Fruit fly (Drosophila melanogaster) whole organism, prepupa: Measurements from ENCODE around the gene Takl2.

Experiments
- Blimp-1 ChIP-seq: fragments of 200-800 bp; sonication (Bioruptor generic); optimal IDR thresholded peaks from 3 replicates; lab custom pipeline; 2017; ENCODE audit warnings: missing biosample characterization, missing genetic modification characterization, mild to moderate bottlenecking, moderate library complexity, missing genetic modification reagents
- CG10631 ChIP-seq: fragments of 200-800 bp; sonication (Bioruptor generic); optimal IDR thresholded peaks from 2 replicates; lab custom pipeline; 2016; ENCODE audit warnings: missing biosample characterization, missing genetic modification characterization
- CG10669 ChIP-seq: fragments of 200-800 bp; sonication (Bioruptor generic); optimal IDR thresholded peaks from 3 replicates; lab custom pipeline; 2018; ENCODE audit warnings: missing biosample characterization, mild to moderate bottlenecking, missing genetic modification characterization, moderate library complexity
- CG11294 ChIP-seq: fragments of 200-800 bp; sonication (Bioruptor generic); IDR thresholded peaks from 2 replicates; pipeline ENCODE4 v1.3.6; 2022; ENCODE audit warnings: missing biosample characterization, missing genetic modification characterization
- CG11902 ChIP-seq: fragments of 200-800 bp; sonication (Bioruptor generic); optimal IDR thresholded peaks from 3 replicates; lab custom pipeline; 2016; ENCODE audit warnings: missing biosample characterization, missing genetic modification characterization
- CG15336 ChIP-seq: fragments of 200-800 bp; sonication (Bioruptor generic); IDR thresholded peaks from 2 replicates; pipeline ENCODE4 v1.3.6; 2022; ENCODE audit warnings: missing biosample characterization, missing genetic modification characterization
- CG1621 ChIP-seq: fragments of 200-800 bp; sonication (Bioruptor generic); optimal IDR thresholded peaks from 3 replicates; lab custom pipeline; 2018; ENCODE audit warnings: missing biosample characterization, mild to moderate bottlenecking, missing genetic modification characterization
- CG16779 ChIP-seq: fragments of 200-800 bp; sonication (Bioruptor generic); optimal IDR thresholded peaks from 3 replicates; lab custom pipeline; 2017; ENCODE audit warnings: missing biosample characterization, mild to moderate bottlenecking, missing genetic modification characterization
- CG3032 ChIP-seq: fragments of 200-800 bp; optimal IDR thresholded peaks from 2 replicates; lab custom pipeline; 2019; ENCODE audit warnings: missing biosample characterization, mild to moderate bottlenecking, missing genetic modification characterization, moderate library complexity
- CG31627 ChIP-seq: fragments of 200-800 bp; sonication (Bioruptor generic); optimal IDR thresholded peaks from 3 replicates; lab custom pipeline; 2016; ENCODE audit warnings: missing biosample characterization, missing genetic modification characterization
- CG32006 ChIP-seq: fragments of 200-800 bp; sonication (Bioruptor generic); optimal IDR thresholded peaks from 3 replicates; lab custom pipeline; 2017; ENCODE audit warnings: missing biosample characterization, mild to moderate bottlenecking, missing genetic modification characterization
- CG34406 ChIP-seq: fragments of 200-800 bp; sonication (Bioruptor generic); optimal IDR thresholded peaks from 3 replicates; lab custom pipeline; 2016; ENCODE audit warnings: missing biosample characterization, missing genetic modification characterization
- CG3919 ChIP-seq: fragments of 200-800 bp; sonication (Bioruptor generic); optimal IDR thresholded peaks from 3 replicates; lab custom pipeline; 2016; ENCODE audit warnings: missing biosample characterization, missing genetic modification characterization
- CG6808 ChIP-seq: fragments of 200-800 bp; sonication (Bioruptor generic); optimal IDR thresholded peaks from 3 replicates; lab custom pipeline; 2017; ENCODE audit warnings: missing biosample characterization, missing genetic modification characterization, mild to moderate bottlenecking, moderate library complexity, missing genetic modification reagents
- CG6854 ChIP-seq: fragments of 200-800 bp; sonication (Bioruptor generic); optimal IDR thresholded peaks from 2 replicates; lab custom pipeline; 2017; ENCODE audit warnings: missing biosample characterization, mild to moderate bottlenecking, missing genetic modification characterization
- CG7368 ChIP-seq: fragments of 200-800 bp; sonication (Bioruptor generic); optimal IDR thresholded peaks from 3 replicates; lab custom pipeline; 2016; ENCODE audit warnings: missing biosample characterization, missing genetic modification characterization
- CG8319 ChIP-seq: fragments of 200-800 bp; sonication (Bioruptor generic); optimal IDR thresholded peaks from 3 replicates; lab custom pipeline; 2016; ENCODE audit warnings: missing biosample characterization, missing genetic modification characterization
- CG8632 ChIP-seq: fragments of 200-800 bp; sonication (Bioruptor generic); optimal IDR thresholded peaks from 3 replicates; lab custom pipeline; 2016; ENCODE audit warnings: missing biosample characterization, missing genetic modification characterization
- CG9139 ChIP-seq: fragments of 200-800 bp; sonication (Bioruptor generic); optimal IDR thresholded peaks from 3 replicates; lab custom pipeline; 2017; ENCODE audit warnings: missing biosample characterization, mild to moderate bottlenecking, missing genetic modification characterization
- Eip75B ChIP-seq: fragments of 200-800 bp; sonication (Bioruptor generic); optimal IDR thresholded peaks from 3 replicates; lab custom pipeline; 2016; ENCODE audit warnings: missing biosample characterization, missing genetic modification characterization
- Eip93F ChIP-seq: fragments of 200-800 bp; sonication (Bioruptor generic); optimal IDR thresholded peaks from 2 replicates; lab custom pipeline; 2016; ENCODE audit warnings: missing biosample characterization, mild to moderate bottlenecking, missing genetic modification characterization
- Ets21C ChIP-seq: fragments of 200-800 bp; sonication (Bioruptor generic); optimal IDR thresholded peaks from 3 replicates; lab custom pipeline; 2016; ENCODE audit warnings: missing biosample characterization, missing genetic modification characterization
- Ets96B ChIP-seq: fragments of 200-800 bp; optimal IDR thresholded peaks from 2 replicates; lab custom pipeline; 2019; ENCODE audit warnings: missing biosample characterization, mild to moderate bottlenecking, missing genetic modification characterization, moderate library complexity
- Lpt ChIP-seq: fragments of 200-800 bp; sonication (Bioruptor generic); optimal IDR thresholded peaks from 3 replicates; lab custom pipeline; 2016; ENCODE audit warnings: missing biosample characterization, missing genetic modification characterization
- OdsH ChIP-seq: fragments of 200-800 bp; sonication (Bioruptor generic); optimal IDR thresholded peaks from 3 replicates; lab custom pipeline; 2016; ENCODE audit warnings: missing biosample characterization, missing genetic modification characterization
- Sox15 ChIP-seq: fragments of 200-800 bp; sonication (Bioruptor generic); optimal IDR thresholded peaks from 3 replicates; lab custom pipeline; 2016; ENCODE audit warnings: missing biosample characterization, missing genetic modification characterization
- achi ChIP-seq: fragments of 200-800 bp; sonication (Bioruptor generic); optimal IDR thresholded peaks from 3 replicates; lab custom pipeline; 2016; ENCODE audit warnings: missing biosample characterization, missing genetic modification characterization
- cyc ChIP-seq: fragments of 200-800 bp; sonication (Bioruptor generic); optimal IDR thresholded peaks from 3 replicates; lab custom pipeline; 2016; ENCODE audit warnings: missing biosample characterization, missing genetic modification characterization
- dsx ChIP-seq: fragments of 200-800 bp; optimal IDR thresholded peaks from 3 replicates; lab custom pipeline; 2019; ENCODE audit warnings: missing biosample characterization, mild to moderate bottlenecking, missing genetic modification characterization, moderate library complexity; ENCODE audit not compliant: poor library complexity, severe bottlenecking
- eg ChIP-seq: fragments of 200-800 bp; sonication (Bioruptor generic); IDR thresholded peaks from 3 replicates; pipeline ENCODE4 v1.3.6; 2022; ENCODE audit warnings: missing biosample characterization, missing genetic modification characterization
- esn ChIP-seq: fragments of 200-800 bp; sonication (Bioruptor generic); optimal IDR thresholded peaks from 2 replicates; lab custom pipeline; 2016; ENCODE audit warnings: missing biosample characterization, mild to moderate bottlenecking, missing genetic modification characterization, moderate library complexity
- fd59A ChIP-seq: fragments of 200-800 bp; sonication (Bioruptor generic); optimal IDR thresholded peaks from 2 replicates; lab custom pipeline; 2017; ENCODE audit warnings: missing biosample characterization, mild to moderate bottlenecking, missing genetic modification characterization, missing genetic modification reagents
- fd85E ChIP-seq: fragments of 200-800 bp; sonication (Bioruptor generic); optimal IDR thresholded peaks from 3 replicates; lab custom pipeline; 2016; ENCODE audit warnings: missing biosample characterization, missing genetic modification characterization
- fkh ChIP-seq: fragments of 200-800 bp; sonication (Bioruptor generic); optimal IDR thresholded peaks from 3 replicates; lab custom pipeline; 2017; ENCODE audit warnings: missing biosample characterization, mild to moderate bottlenecking, missing genetic modification characterization, moderate library complexity
- lz ChIP-seq: fragments of 200-800 bp; sonication (Bioruptor generic); optimal IDR thresholded peaks from 3 replicates; lab custom pipeline; 2016; ENCODE audit warnings: missing biosample characterization, missing genetic modification characterization
- net ChIP-seq: fragments of 200-800 bp; sonication (Bioruptor generic); optimal IDR thresholded peaks from 3 replicates; lab custom pipeline; 2016; ENCODE audit warnings: missing biosample characterization, missing genetic modification characterization
- spab ChIP-seq: fragments of 200-800 bp; sonication (Bioruptor generic); optimal IDR thresholded peaks from 2 replicates; lab custom pipeline; 2017; ENCODE audit warnings: missing biosample characterization, mild to moderate bottlenecking, missing genetic modification characterization, missing genetic modification reagents
- ss ChIP-seq, 2 experiments: fragments of 200-800 bp; sonication (Bioruptor generic); optimal IDR thresholded peaks; 2 replicates in 1 of 2; 3 replicates in 1 of 2; lab custom pipeline; 2017 to 2018; ENCODE audit warnings: mild to moderate bottlenecking in 2 of 2, missing biosample characterization in 2 of 2, missing genetic modification characterization in 2 of 2, moderate library complexity in 1 of 2
- topi ChIP-seq: fragments of 200-800 bp; sonication (Bioruptor generic); optimal IDR thresholded peaks from 3 replicates; lab custom pipeline; 2016; ENCODE audit warnings: missing biosample characterization, missing genetic modification characterization
- vri ChIP-seq: fragments of 200-800 bp; sonication (Bioruptor generic); optimal IDR thresholded peaks from 3 replicates; lab custom pipeline; 2016; ENCODE audit warnings: missing biosample characterization, mild to moderate bottlenecking, missing genetic modification characterization

The Takl2 gene

dm6 chr3R:22769567-22769966 is 35.9 kb upstream of the Takl2 start, which contains the start of gene CG43092:
TSS of gene CG43092 (minus strand) at chr3R:22769667.
- TF ChIP-seq CG3032 (tag; lab: Kevin White, UChicago) (no peak), CG11902 (GFP tag; lab: Kevin White, UChicago) (no peak), Ets96B (tag; lab: Kevin White, UChicago) (no peak), net (no peak), CG10669 (GFP tag; lab: Kevin White, UChicago) (no peak), OdsH (no peak), CG8319 (GFP tag; lab: Kevin White, UChicago) (no peak), CG16779 (tag; lab: Kevin White, UChicago) (no peak), CG15336 (GFP tag; lab: Robert Waterston, UW) (no peak), CG10631 (GFP tag; lab: Kevin White, UChicago) (no peak), dsx (GFP tag; lab: Kevin White, UChicago) (no peak), Eip93F (no peak), CG9139 (GFP tag; lab: Kevin White, UChicago) (no peak), achi (GFP tag; lab: Kevin White, UChicago) (no peak), CG7368 (no peak)

dm6 chr3R:22768633-22769032 is 35.0 kb upstream of the Takl2 start, which contains the start of gene CG43091:
TSS of gene CG43091 (minus strand) at chr3R:22768733.
- no peak for TF ChIP-seq CG31627 (GFP tag; lab: Kevin White, UChicago)
- TF ChIP-seq CG15336 (GFP tag; lab: Robert Waterston, UW), result no peak
- TF ChIP-seq fd59A (GFP tag; lab: Kevin White, UChicago), result no peak
- no peak for TF ChIP-seq net
- TF ChIP-seq Lpt, result no peak
- TF ChIP-seq Ets21C (GFP tag; lab: Kevin White, UChicago), result no peak
- no peak for TF ChIP-seq CG6854 (GFP tag; lab: Kevin White, UChicago)
- TF ChIP-seq esn (GFP tag; lab: Kevin White, UChicago), result no peak
- TF ChIP-seq CG16779 (tag; lab: Kevin White, UChicago), result no peak
- no peak for TF ChIP-seq CG34406 (GFP tag; lab: Kevin White, UChicago)
- no peak for TF ChIP-seq CG10631 (GFP tag; lab: Kevin White, UChicago)
- TF ChIP-seq ss (GFP tag; optimal IDR thresholded peaks at IDR 0.05; lab: Kevin White, UChicago), result no peak
- TF ChIP-seq CG11902 (GFP tag; lab: Kevin White, UChicago), result no peak

dm6 chr3R:22767599-22767998 is 33.9 kb upstream of the Takl2 start, which contains the start of gene CG13841:
TSS of gene CG13841 (minus strand) at chr3R:22767699.
- no peak for TF ChIP-seq Lpt
- TF ChIP-seq cyc, result no peak
- TF ChIP-seq fkh (GFP tag; lab: Kevin White, UChicago), result no peak
- TF ChIP-seq CG8632 (GFP tag; lab: Kevin White, UChicago), result no peak
- TF ChIP-seq CG31627 (GFP tag; lab: Kevin White, UChicago), result no peak
- no peak for TF ChIP-seq CG1621 (tag; lab: Kevin White, UChicago)
- TF ChIP-seq CG7368, result no peak
- no peak for TF ChIP-seq Sox15
- no peak for TF ChIP-seq CG11902 (GFP tag; lab: Kevin White, UChicago)
- TF ChIP-seq CG11294 (GFP tag; lab: Robert Waterston, UW), result no peak
- TF ChIP-seq eg, result no peak
- TF ChIP-seq vri (GFP tag; lab: Kevin White, UChicago), result no peak
- no peak for TF ChIP-seq CG3919 (GFP tag; lab: Kevin White, UChicago)
- TF ChIP-seq, all 60 proteins: peak for 0

- no peak for TF ChIP-seq lz (GFP tag; lab: Kevin White, UChicago)
- no peak for TF ChIP-seq topi (GFP tag; lab: Kevin White, UChicago)
- TF ChIP-seq spab (GFP tag; lab: Kevin White, UChicago), result no peak
- TF ChIP-seq CG10669 (GFP tag; lab: Kevin White, UChicago), result no peak
- no peak for TF ChIP-seq Blimp-1 (GFP tag; lab: Kevin White, UChicago)
- no peak for TF ChIP-seq CG32006 (GFP tag; lab: Kevin White, UChicago)
- no peak for TF ChIP-seq CG10631 (GFP tag; lab: Kevin White, UChicago)
- no peak for TF ChIP-seq CG6808 (GFP tag; lab: Kevin White, UChicago)
- no peak for TF ChIP-seq Eip75B (GFP tag; lab: Kevin White, UChicago)
- TF ChIP-seq fd85E (GFP tag; lab: Kevin White, UChicago), result no peak
These were observed 32.4 kb upstream of the Takl2 start, which contains the start of gene Nepl15 for dm6 chr3R:22766072-22766471. TSS of gene Nepl15 (minus strand) at chr3R:22766172.
